Worm (Caenorhabditis elegans): ENCODE results near the gene C16D9.4.

Gene C16D9.4

ce11 chrV:8230056-8230455 lies 12.6 kb downstream of the C16D9.4 start (continued):
- TF ChIP-seq Y56A3A.18 (GFP tag; IDR thresholded peaks at IDR 0.05) = no peak
- TF ChIP-seq bed-2 (GFP tag; IDR thresholded peaks at IDR 0.05) = no peak
- TF ChIP-seq sea-2 (GFP tag; IDR thresholded peaks at IDR 0.05) = no peak
- TF ChIP-seq lir-1 (GFP tag; conservative IDR thresholded peaks at IDR 0.05) = no peak
- no peak for TF ChIP-seq gei-17 (GFP tag; optimal IDR thresholded peaks at IDR 0.05)
- no peak for TF ChIP-seq ztf-6 (GFP tag; IDR thresholded peaks at IDR 0.05)
- TF ChIP-seq attf-5 (GFP tag; optimal IDR thresholded peaks at IDR 0.05) = no peak
- no peak for TF ChIP-seq Y67H2A.10 (GFP tag; conservative IDR thresholded peaks at IDR 0.05)
- 0 out of 2 replicates have a peak, but pooled peaks have one; percentile 25 for TF ChIP-seq mcd-1 (GFP tag; IDR thresholded peaks at IDR 0.05)
- TF ChIP-seq ztf-18 (tag; optimal IDR thresholded peaks at IDR 0.05) = peak; percentile 26
- TF ChIP-seq B0261.1 (tag; optimal IDR thresholded peaks at IDR 0.05) = peak; percentile 69
- TF ChIP-seq ztf-3 (GFP tag; optimal IDR thresholded peaks at IDR 0.05) = no peak
- TF ChIP-seq F57C9.4 (tag; optimal IDR thresholded peaks at IDR 0.05) = no peak
- TF ChIP-seq madf-6 (GFP tag; IDR thresholded peaks at IDR 0.05) = peak; percentile 53; the same call in 1 of the 2 replicates
- TF ChIP-seq ceh-100 (GFP tag; IDR thresholded peaks at IDR 0.05) = peak; percentile 12; the same call in 1 of the 2 replicates
- no peak for TF ChIP-seq dpff-1 (tag; optimal IDR thresholded peaks at IDR 0.05)
- peak; percentile 41 for TF ChIP-seq snpc-4 (GFP tag; optimal IDR thresholded peaks at IDR 0.05)
- TF ChIP-seq snpc-4 (tag; optimal IDR thresholded peaks at IDR 0.05) = peak; percentile 68 to 92 (median 80)
- no peak for TF ChIP-seq F22D6.2 (tag; optimal IDR thresholded peaks at IDR 0.05)
- no peak for TF ChIP-seq mel-28 (tag; optimal IDR thresholded peaks at IDR 0.05; ENCODE audit: borderline replicate concordance)
- peak; percentile 62; the same call in 1 of the 2 replicates for TF ChIP-seq dox-1 (GFP tag; IDR thresholded peaks at IDR 0.05)
- peak; percentile 56 for TF ChIP-seq die-1 (tag; optimal IDR thresholded peaks at IDR 0.05)
- TF ChIP-seq tbx-9 (tag; optimal IDR thresholded peaks at IDR 0.05; ENCODE audit: borderline replicate concordance) = no peak
- TF ChIP-seq let-526 (GFP tag; IDR thresholded peaks at IDR 0.05) = no peak
- TF ChIP-seq him-1 (tag; optimal IDR thresholded peaks at IDR 0.05) = peak; percentile 78
- peak; percentile 65 for TF ChIP-seq nhr-90 (tag; optimal IDR thresholded peaks at IDR 0.05)
- peak; percentile 33 for TF ChIP-seq zim-3 (tag; optimal IDR thresholded peaks at IDR 0.05)
- TF ChIP-seq rcor-1 (GFP tag; IDR thresholded peaks at IDR 0.05) = no peak
- peak; percentile 59 for TF ChIP-seq rpc-1 (optimal IDR thresholded peaks at IDR 0.05)
- peak; percentile 79 for TF ChIP-seq rpc-1 (tag; optimal IDR thresholded peaks at IDR 0.05)
- TF ChIP-seq snpc-3.4 (tag; optimal IDR thresholded peaks at IDR 0.05) = no peak
- TF ChIP-seq athp-1 (tag; optimal IDR thresholded peaks at IDR 0.05) = no peak
- TF ChIP-seq attf-6 (GFP tag; IDR thresholded peaks at IDR 0.05) = peak; percentile 59; the same call in 1 of the 2 replicates
- no peak for TF ChIP-seq atf-7 (tag; optimal IDR thresholded peaks at IDR 0.05)
- 0 out of 2 replicates have a peak, but pooled peaks have one; percentile 46 for TF ChIP-seq ztf-25 (GFP tag; IDR thresholded peaks at IDR 0.05)
- no peak for TF ChIP-seq Y53F4B.3 (GFP tag; IDR thresholded peaks at IDR 0.05)
- peak; percentile 53 for TF ChIP-seq snpc-1.1 (tag; optimal IDR thresholded peaks at IDR 0.05; ENCODE audit: insufficient read depth)
- no peak for TF ChIP-seq B0019.2 (GFP tag; conservative IDR thresholded peaks at IDR 0.05)
- no peak for TF ChIP-seq C06A6.2 (GFP tag; conservative IDR thresholded peaks at IDR 0.05)
- TF ChIP-seq Y95B8A.8 (GFP tag; IDR thresholded peaks at IDR 0.05) = no peak
- TF ChIP-seq nfya-2 (GFP tag; IDR thresholded peaks at IDR 0.05) = no peak
- no peak for TF ChIP-seq B0336.3 (GFP tag; IDR thresholded peaks at IDR 0.05)
- no peak for TF ChIP-seq akir-1 (GFP tag; optimal IDR thresholded peaks at IDR 0.05)
